Worm (Caenorhabditis elegans): ENCODE data around the gene F41C6.6.

The F41C6.6 gene

DNA sequence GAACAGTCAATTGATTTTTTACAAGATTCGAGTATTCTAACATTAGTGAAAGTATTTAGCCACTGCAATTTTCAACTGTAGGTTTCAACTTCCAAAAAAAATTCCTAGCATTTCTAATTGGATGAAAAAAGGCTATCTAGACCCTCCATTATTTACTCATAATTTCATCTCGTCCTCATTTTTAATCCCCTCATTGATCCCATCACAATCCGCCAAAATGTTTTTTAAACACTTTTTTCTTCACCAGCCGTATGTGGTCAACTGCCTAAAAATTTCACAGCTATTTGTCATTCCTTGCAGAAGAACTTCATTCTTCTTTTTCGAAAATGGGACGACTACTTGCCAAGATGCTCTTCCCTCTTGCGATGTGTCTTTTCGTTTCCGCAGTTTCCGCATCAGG lies 28.4 kb downstream of the F41C6.6 start, which contains the start of gene rig-3:
TSS of gene rig-3 (plus strand) at position 301 of the 400 bp plus-strand sequence.
- TF ChIP-seq ceh-43 (GFP tag; optimal IDR thresholded peaks at IDR 0.05) (no peak), tbx-8 (GFP tag; optimal IDR thresholded peaks at IDR 0.05) (no peak), zip-8 (tag; optimal IDR thresholded peaks at IDR 0.05) (no peak), drap-1 (GFP tag; optimal IDR thresholded peaks at IDR 0.05) (no peak), flh-1 (GFP tag; optimal IDR thresholded peaks at IDR 0.05) (no peak), nhr-237 (tag; optimal IDR thresholded peaks at IDR 0.05) (no peak), lin-32 (GFP tag; optimal IDR thresholded peaks at IDR 0.05) (no peak), unc-62 (GFP tag; optimal IDR thresholded peaks at IDR 0.05) (no peak), ces-1 (GFP tag; optimal IDR thresholded peaks at IDR 0.05) (no peak), sptf-1 (tag; optimal IDR thresholded peaks at IDR 0.05) (no peak), mls-2 (tag; optimal IDR thresholded peaks at IDR 0.05) (no peak), pha-4 (tag; optimal IDR thresholded peaks at IDR 0.05) (no peak), snpc-4 (tag; optimal IDR thresholded peaks at IDR 0.05) (no peak), unc-39 (tag; optimal IDR thresholded peaks at IDR 0.05) (no peak), mab-5 (tag; optimal IDR thresholded peaks at IDR 0.05) (no peak), ham-2 (GFP tag; optimal IDR thresholded peaks at IDR 0.05) (no peak), blmp-1 (tag; optimal IDR thresholded peaks at IDR 0.05) (no peak), elt-1 (tag; optimal IDR thresholded peaks at IDR 0.05; ENCODE audit: borderline replicate concordance, insufficient read depth) (no peak)

DNA sequence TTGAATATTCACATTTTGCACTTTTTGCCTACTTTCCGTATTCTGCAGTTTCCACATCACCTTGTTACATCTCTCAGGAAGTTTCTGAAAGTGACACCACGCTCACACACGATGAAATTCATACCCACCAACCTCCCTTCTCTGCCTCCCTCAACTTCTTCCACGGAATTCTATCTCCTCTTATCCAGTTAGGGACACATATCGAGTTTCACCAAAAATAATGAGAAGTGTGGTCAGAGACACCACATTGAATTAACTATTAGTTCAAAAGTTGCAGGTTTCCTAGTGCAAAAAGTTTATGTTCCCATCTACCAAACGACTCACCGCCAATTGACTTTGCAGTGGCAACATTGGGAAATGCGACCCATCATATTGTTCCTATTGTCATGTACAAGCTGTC lies 31.3 kb downstream of the F41C6.6 start:
- no peak for TF ChIP-seq nhr-2 (tag; optimal IDR thresholded peaks at IDR 0.05)
- TF ChIP-seq ztf-11 (tag; optimal IDR thresholded peaks at IDR 0.05): no peak
- peak; percentile 38 for TF ChIP-seq ces-1 (GFP tag; optimal IDR thresholded peaks at IDR 0.05)

DNA sequence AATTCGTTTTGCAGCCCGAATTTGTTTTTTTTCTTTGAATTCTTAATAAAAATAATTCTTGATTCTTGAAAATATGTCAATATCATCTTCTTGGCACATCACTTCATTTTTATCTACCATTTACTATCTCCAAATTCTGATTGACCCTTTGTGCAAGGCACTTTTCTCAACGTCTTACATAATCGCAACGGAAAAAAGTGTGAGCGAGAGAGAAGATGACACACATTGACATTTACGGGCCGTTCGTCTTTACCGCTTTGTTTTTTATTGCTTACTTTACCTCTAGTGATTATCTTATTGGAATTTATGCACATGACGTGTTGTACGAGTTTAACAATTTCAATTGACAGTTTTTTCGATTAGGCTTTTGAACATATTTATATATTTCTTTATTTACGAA lies 33.1 kb downstream of the F41C6.6 start:
- no peak for TF ChIP-seq nhr-237 (tag; optimal IDR thresholded peaks at IDR 0.05)
- no peak for TF ChIP-seq ceh-43 (GFP tag; optimal IDR thresholded peaks at IDR 0.05)
- TF ChIP-seq elt-3 (tag; optimal IDR thresholded peaks at IDR 0.05): no peak
- TF ChIP-seq pha-4 (tag; optimal IDR thresholded peaks at IDR 0.05): no peak
- TF ChIP-seq ztf-11 (tag; optimal IDR thresholded peaks at IDR 0.05): no peak
- TF ChIP-seq M03D4.4 (tag; optimal IDR thresholded peaks at IDR 0.05): no peak
- no peak for TF ChIP-seq ham-2 (GFP tag; optimal IDR thresholded peaks at IDR 0.05)
- TF ChIP-seq ceh-39 (tag; optimal IDR thresholded peaks at IDR 0.05): no peak
- no peak for TF ChIP-seq snpc-4 (tag; optimal IDR thresholded peaks at IDR 0.05)
- TF ChIP-seq mls-2 (tag; optimal IDR thresholded peaks at IDR 0.05): no peak
- TF ChIP-seq nhr-2 (tag; optimal IDR thresholded peaks at IDR 0.05): no peak
- no peak for TF ChIP-seq hlh-1 (tag; optimal IDR thresholded peaks at IDR 0.05)
- no peak for TF ChIP-seq nhr-12 (tag; optimal IDR thresholded peaks at IDR 0.05)

DNA sequence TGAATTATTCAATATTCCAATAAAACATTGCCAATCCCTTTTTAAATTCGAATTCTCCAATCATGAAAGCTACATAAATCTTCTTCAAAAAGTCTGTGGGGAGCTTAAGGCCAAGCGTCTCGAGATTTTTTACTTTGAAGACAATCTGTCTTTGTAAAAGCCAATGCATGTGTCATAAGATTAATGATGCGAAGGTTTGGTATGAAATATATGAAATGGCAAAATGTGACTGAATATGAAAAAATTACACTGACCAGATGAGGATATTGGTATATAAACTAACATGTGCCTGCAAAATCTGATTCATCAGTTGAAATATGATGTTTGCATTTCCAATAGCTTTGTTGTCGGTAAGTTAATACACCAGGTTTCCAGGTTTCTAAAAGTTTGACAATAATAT lies 35.8 kb downstream of the F41C6.6 start, which contains the start of gene C53B7.2:
TSS of gene C53B7.2 (plus strand) at position 301 of the 400 bp plus-strand sequence.
- no peak for TF ChIP-seq lin-13 (tag; optimal IDR thresholded peaks at IDR 0.05)
- TF ChIP-seq M03D4.4 (tag; optimal IDR thresholded peaks at IDR 0.05): no peak
- no peak for TF ChIP-seq bed-3 (GFP tag; optimal IDR thresholded peaks at IDR 0.05)
- no peak for TF ChIP-seq mls-2 (tag; optimal IDR thresholded peaks at IDR 0.05)
- no peak for TF ChIP-seq ceh-83 (GFP tag; optimal IDR thresholded peaks at IDR 0.05)
- TF ChIP-seq sptf-1 (tag; optimal IDR thresholded peaks at IDR 0.05): no peak
- no peak for TF ChIP-seq ces-1 (GFP tag; optimal IDR thresholded peaks at IDR 0.05)
- no peak for TF ChIP-seq sem-2 (GFP tag; optimal IDR thresholded peaks at IDR 0.05)
- no peak for TF ChIP-seq pha-4 (tag; optimal IDR thresholded peaks at IDR 0.05)
- no peak for TF ChIP-seq snpc-4 (tag; optimal IDR thresholded peaks at IDR 0.05)
- no peak for TF ChIP-seq mep-1 (tag; optimal IDR thresholded peaks at IDR 0.05)
- no peak for TF ChIP-seq nhr-76 (tag; optimal IDR thresholded peaks at IDR 0.05)
- TF ChIP-seq flh-1 (GFP tag; optimal IDR thresholded peaks at IDR 0.05): no peak
- no peak for TF ChIP-seq nhr-12 (tag; optimal IDR thresholded peaks at IDR 0.05)
- no peak for TF ChIP-seq ceh-43 (GFP tag; optimal IDR thresholded peaks at IDR 0.05)
- TF ChIP-seq unc-120 (tag; optimal IDR thresholded peaks at IDR 0.05; ENCODE audit: poor library complexity, severe bottlenecking): no peak

DNA sequence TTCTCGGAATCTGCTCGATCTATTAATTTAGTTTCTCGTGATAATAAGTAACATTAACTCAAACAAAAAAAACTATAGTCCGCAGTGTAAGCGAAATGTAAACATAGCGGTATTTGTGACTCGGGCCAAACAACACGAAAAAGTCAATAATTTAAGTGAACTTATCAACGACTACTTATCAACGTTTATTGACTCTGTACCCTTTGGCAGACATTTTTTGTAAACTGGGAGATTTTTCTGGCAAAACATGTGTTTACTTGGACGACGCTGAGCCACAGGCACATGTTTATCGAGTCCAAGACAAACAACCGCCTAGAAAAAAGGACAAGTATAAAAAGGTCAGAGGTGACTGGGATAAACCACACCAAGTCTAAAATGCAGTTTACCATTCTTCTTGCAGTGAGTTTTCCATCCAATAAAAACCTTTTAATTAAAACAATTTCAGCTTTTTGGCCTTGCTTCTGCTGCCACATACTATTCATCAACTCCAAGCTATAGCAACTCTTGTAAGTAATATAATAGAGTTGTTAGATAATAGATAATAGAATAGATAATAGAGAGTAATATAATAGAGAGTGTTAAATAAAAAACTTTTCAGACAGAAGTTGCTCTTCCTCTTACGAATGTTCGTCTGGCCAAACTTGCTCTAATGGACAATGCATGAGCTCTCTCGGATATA lies 37.2 kb downstream of the F41C6.6 start, which contains the start of gene C53B7.3:
TSS of gene C53B7.3 (plus strand) at position 362 of the 679 bp plus-strand sequence.
- TF ChIP-seq pha-4 (tag; optimal IDR thresholded peaks at IDR 0.05) (peak; percentile 4), M03D4.4 (tag; optimal IDR thresholded peaks at IDR 0.05) (no peak)

Measured in whole organism, mixed stage, embryonic.